Worm (Caenorhabditis elegans) whole organism, early embryonic: Measurements from ENCODE around the gene npr-15.
A peak's percentile ranks its signal among the peaks of the same experiment; 100 is the strongest.

Experiments used
- B0310.2 ChIP-seq: sonication (generic microtip); optimal IDR thresholded peaks from 2 replicates; lab custom pipeline; 2016; ENCODE audit warnings: mild to moderate bottlenecking, missing genetic modification characterization, missing compliant biosample characterization
- F13C5.2 ChIP-seq: sonication (generic microtip); optimal IDR thresholded peaks from 2 replicates; lab custom pipeline; 2017; ENCODE audit warnings: mild to moderate bottlenecking, missing genetic modification characterization, inconsistent platforms, missing compliant biosample characterization
- aly-1 ChIP-seq: sonication (generic microtip); optimal IDR thresholded peaks from 2 replicates; lab custom pipeline; 2016; ENCODE audit warnings: missing genetic modification characterization, missing compliant biosample characterization
- ama-1 ChIP-seq: fragments of 150-350 bp; optimal IDR thresholded peaks from 2 replicates; lab custom pipeline; 2014
- ceh-13 ChIP-seq: fragments of 200-800 bp; sonication (Bioruptor generic); optimal IDR thresholded peaks from 2 replicates; lab custom pipeline; 2018; ENCODE audit warnings: mild to moderate bottlenecking, missing genetic modification characterization, missing compliant biosample characterization
- ceh-36 ChIP-seq: sonication (generic microtip); optimal IDR thresholded peaks from 2 replicates; lab custom pipeline; 2016; ENCODE audit warnings: missing genetic modification characterization, inconsistent platforms, missing compliant biosample characterization
- ets-7 ChIP-seq: sonication (generic microtip); optimal IDR thresholded peaks from 2 replicates; lab custom pipeline; 2016; ENCODE audit warnings: missing genotype, missing genetic modification characterization, missing compliant biosample characterization
- flt-1 ChIP-seq: fragments of 200-800 bp; sonication (Bioruptor generic); IDR thresholded peaks from 2 replicates; pipeline ENCODE4 v1.3.6; 2022; ENCODE audit warnings: missing genetic modification characterization, missing compliant biosample characterization
- hmbx-1 ChIP-seq: sonication (generic microtip); optimal IDR thresholded peaks from 2 replicates; lab custom pipeline; 2016; ENCODE audit warnings: mild to moderate bottlenecking, missing genetic modification characterization, missing compliant biosample characterization
- hmg-4 ChIP-seq: fragments of 200-800 bp; sonication (Bioruptor generic); optimal IDR thresholded peaks from 2 replicates; lab custom pipeline; 2018; ENCODE audit warnings: mild to moderate bottlenecking, missing genetic modification characterization, missing compliant biosample characterization
- hnd-1 ChIP-seq: sonication (generic microtip); optimal IDR thresholded peaks from 2 replicates; lab custom pipeline; 2016; ENCODE audit warnings: missing genetic modification characterization, missing compliant biosample characterization
- pes-1 ChIP-seq: fragments of 200-800 bp; sonication (Bioruptor generic); IDR thresholded peaks from 2 replicates; pipeline ENCODE4 v1.3.6; 2022; ENCODE audit warnings: missing genetic modification reagents, missing genetic modification characterization, missing compliant biosample characterization
- scrt-1 ChIP-seq: fragments of 200-800 bp; sonication (Bioruptor generic); IDR thresholded peaks from 2 replicates; pipeline ENCODE4 v1.3.6; 2022; ENCODE audit warnings: missing genetic modification characterization, missing compliant biosample characterization
- sea-1 ChIP-seq: fragments of 200-800 bp; sonication (Bioruptor generic); conservative IDR thresholded peaks from 2 replicates; pipeline ENCODE4 v1.3.6; 2022; ENCODE audit warnings: missing genetic modification characterization, missing compliant biosample characterization
- tbx-11 ChIP-seq: fragments of 200-800 bp; sonication (Bioruptor generic); IDR thresholded peaks from 2 replicates; pipeline ENCODE4 v1.3.6; 2022; ENCODE audit warnings: missing genetic modification characterization, missing compliant biosample characterization
- tbx-37 ChIP-seq: fragments of 200-800 bp; sonication (Bioruptor generic); conservative IDR thresholded peaks from 2 replicates; pipeline ENCODE4 v1.3.6; 2022; ENCODE audit warnings: missing genetic modification reagents, missing genetic modification characterization, missing compliant biosample characterization
- tra-4 ChIP-seq: sonication (generic microtip); optimal IDR thresholded peaks from 2 replicates; lab custom pipeline; 2017; ENCODE audit warnings: missing genetic modification characterization, missing compliant biosample characterization

Gene npr-15

ce11 chrIII:3679083-3679482 lies 15.4 kb downstream of the npr-15 start:
- TF ChIP-seq hnd-1 (no peak), sea-1 (GFP tag; lab: Robert Waterston, UW) (no peak)

- TF ChIP-seq ceh-36 (no peak), ama-1 (no peak), flt-1 (0 out of 2 replicates have a peak, but pooled peaks have one; percentile 12), hmg-4 (peak; percentile 29)
Measured at ce11 chrIII:3677378-3677777, 17.1 kb downstream of the npr-15 start.

- no peak for TF ChIP-seq ets-7
Measured at ce11 chrIII:3675480-3675879, 19.0 kb downstream of the npr-15 start.

- TF ChIP-seq tbx-11 (GFP tag; lab: Robert Waterston, UW) (no peak), tbx-37 (GFP tag; lab: Robert Waterston, UW) (no peak), tra-4 (tag; lab: Kevin White, UChicago) (no peak), F13C5.2 (tag; lab: Kevin White, UChicago) (no peak), sea-1 (GFP tag; lab: Robert Waterston, UW) (no peak), ceh-36 (no peak), hmg-4 (no peak), B0310.2 (tag; lab: Kevin White, UChicago) (no peak), aly-1 (tag; lab: Kevin White, UChicago) (no peak), pes-1 (GFP tag; lab: Robert Waterston, UW) (no peak), ceh-13 (GFP tag; lab: Kevin White, UChicago) (no peak), flt-1 (no peak)
Measured at ce11 chrIII:3674149-3674548, 20.3 kb downstream of the npr-15 start.

- TF ChIP-seq sea-1 (GFP tag; lab: Robert Waterston, UW) (no peak), scrt-1 (GFP tag; lab: Robert Waterston, UW) (no peak), hmg-4 (no peak)
Measured at ce11 chrIII:3672839-3673238, 21.6 kb downstream of the npr-15 start.

ce11 chrIII:3670984-3671383 lies 23.5 kb downstream of the npr-15 start:
- TF ChIP-seq B0310.2 (tag; lab: Kevin White, UChicago) (peak; percentile 7), F13C5.2 (tag; lab: Kevin White, UChicago) (no peak)

- no peak for TF ChIP-seq F13C5.2 (tag; lab: Kevin White, UChicago)
- TF ChIP-seq tra-4 (tag; lab: Kevin White, UChicago) = no peak
- no peak for TF ChIP-seq pes-1 (GFP tag; lab: Robert Waterston, UW)
- no peak for TF ChIP-seq hmg-4
- no peak for TF ChIP-seq tbx-11 (GFP tag; lab: Robert Waterston, UW)
- TF ChIP-seq B0310.2 (tag; lab: Kevin White, UChicago) = no peak
- no peak for TF ChIP-seq ama-1
- TF ChIP-seq sea-1 (GFP tag; lab: Robert Waterston, UW) = no peak
- no peak for TF ChIP-seq hnd-1
- TF ChIP-seq aly-1 (tag; lab: Kevin White, UChicago) = no peak
Measured at ce11 chrIII:3670336-3670735, 24.1 kb downstream of the npr-15 start, which contains the start of gene C46F11.6. Gene C46F11.6 (minus strand): TSS chrIII:3670436.

ce11 chrIII:3664224-3664623 lies 30.2 kb downstream of the npr-15 start, which contains the start of gene C46F11.4:
Gene C46F11.4 (minus strand): TSS chrIII:3664304.
- TF ChIP-seq hmbx-1 (tag; lab: Kevin White, UChicago) = peak; percentile 59
- peak; percentile 36 for TF ChIP-seq tra-4 (tag; lab: Kevin White, UChicago)
- TF ChIP-seq B0310.2 (tag; lab: Kevin White, UChicago) = peak; percentile 76
- TF ChIP-seq hmg-4 = peak; percentile 91
- peak; percentile 87 for TF ChIP-seq scrt-1 (GFP tag; lab: Robert Waterston, UW)
- peak; percentile 62 for TF ChIP-seq ets-7
- peak; percentile 85 for TF ChIP-seq flt-1
- peak; percentile 51 for TF ChIP-seq aly-1 (tag; lab: Kevin White, UChicago)
- peak; percentile 76 for TF ChIP-seq hnd-1
- TF ChIP-seq tbx-37 (GFP tag; lab: Robert Waterston, UW) = peak; percentile 84
- TF ChIP-seq ama-1 = no peak
- peak; percentile 93 for TF ChIP-seq sea-1 (GFP tag; lab: Robert Waterston, UW)
- peak; percentile 86 for TF ChIP-seq ceh-13 (GFP tag; lab: Kevin White, UChicago)
- TF ChIP-seq ceh-36 = peak; percentile 86
- TF ChIP-seq F13C5.2 (tag; lab: Kevin White, UChicago) = peak; percentile 92
- peak; percentile 89 for TF ChIP-seq pes-1 (GFP tag; lab: Robert Waterston, UW)
- TF ChIP-seq tbx-11 (GFP tag; lab: Robert Waterston, UW) = peak; percentile 86

- no peak for TF ChIP-seq tbx-37 (GFP tag; lab: Robert Waterston, UW)
- TF ChIP-seq tbx-11 (GFP tag; lab: Robert Waterston, UW) = no peak
- no peak for TF ChIP-seq pes-1 (GFP tag; lab: Robert Waterston, UW)
- TF ChIP-seq ceh-36 = no peak
- no peak for TF ChIP-seq flt-1
- no peak for TF ChIP-seq F13C5.2 (tag; lab: Kevin White, UChicago)
- no peak for TF ChIP-seq ama-1
- no peak for TF ChIP-seq hmbx-1 (tag; lab: Kevin White, UChicago)
- no peak for TF ChIP-seq sea-1 (GFP tag; lab: Robert Waterston, UW)
- TF ChIP-seq ceh-13 (GFP tag; lab: Kevin White, UChicago) = no peak
- TF ChIP-seq hnd-1 = no peak
- no peak for TF ChIP-seq aly-1 (tag; lab: Kevin White, UChicago)
- no peak for TF ChIP-seq scrt-1 (GFP tag; lab: Robert Waterston, UW)
- TF ChIP-seq B0310.2 (tag; lab: Kevin White, UChicago) = no peak
- TF ChIP-seq hmg-4 = no peak
- TF ChIP-seq tra-4 (tag; lab: Kevin White, UChicago) = no peak
- no peak for TF ChIP-seq ets-7
Measured at ce11 chrIII:3657479-3657878, 37.0 kb downstream of the npr-15 start, which contains the start of gene C46F11.5. Gene C46F11.5 (minus strand): TSS chrIII:3657606.
